Worm (Caenorhabditis elegans) whole organism, young adult: ENCODE results near the gene Y55F3AM.9.

Source experiments
- B0261.1 ChIP-seq: sonication (generic microtip); optimal IDR thresholded peaks from 2 replicates; lab custom pipeline; 2016; ENCODE audit warnings: mild to moderate bottlenecking, missing genetic modification characterization, moderate library complexity, missing compliant biosample characterization
- let-526 ChIP-seq: fragments of 200-800 bp; sonication (Bioruptor generic); IDR thresholded peaks from 2 replicates; pipeline ENCODE4 v1.3.6; 2022; ENCODE audit warnings: missing genetic modification reagents, missing genetic modification characterization, missing compliant biosample characterization
- lin-40 ChIP-seq: sonication (generic microtip); optimal IDR thresholded peaks from 2 replicates; lab custom pipeline; 2016; ENCODE audit warnings: missing genetic modification characterization, mild to moderate bottlenecking, missing compliant biosample characterization, missing genotype, missing genetic modification reagents
- pha-4 ChIP-seq: fragments of 150-350 bp; sonication (generic microtip); optimal IDR thresholded peaks from 2 replicates; lab custom pipeline; 2014; ENCODE audit warnings: missing biosample characterization, missing genetic modification reagents, missing genetic modification characterization

DNA sequence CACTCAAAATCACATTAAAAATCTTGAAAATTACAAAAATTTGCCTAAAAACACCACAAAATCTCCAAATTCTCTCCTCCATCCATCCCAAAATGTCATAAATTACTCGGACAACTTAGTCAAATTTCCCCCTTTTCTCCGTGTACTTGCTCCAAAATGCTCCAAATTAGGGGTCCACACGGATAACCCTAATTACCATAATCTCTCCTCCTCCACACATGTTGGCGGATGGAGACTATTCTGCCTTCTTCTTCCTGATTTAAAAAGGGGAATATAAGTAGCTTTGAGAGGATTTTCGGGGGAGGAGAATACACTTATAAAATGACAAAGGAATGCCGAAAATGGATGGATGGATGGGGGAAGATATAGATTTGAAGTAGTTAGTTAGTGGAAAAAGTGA is 47.7 kb downstream of the Y55F3AM.9 start:
- no peak for TF ChIP-seq B0261.1
- no peak for TF ChIP-seq let-526 (GFP tag; lab: Robert Waterston, UW)
- TF ChIP-seq lin-40 (tag; lab: Kevin White, UChicago) = no peak
- TF ChIP-seq pha-4 = no peak
